Worm (Caenorhabditis elegans) whole organism, early embryonic: ENCODE data around the gene Y43F8B.11.

Source experiments
- B0310.2 ChIP-seq: sonication (generic microtip); optimal IDR thresholded peaks from 2 replicates; lab custom pipeline; 2016; ENCODE audit warnings: mild to moderate bottlenecking, missing genetic modification characterization, missing compliant biosample characterization
- ama-1 ChIP-seq: fragments of 150-350 bp; optimal IDR thresholded peaks from 2 replicates; lab custom pipeline; 2014
- ceh-13 ChIP-seq: fragments of 200-800 bp; sonication (Bioruptor generic); optimal IDR thresholded peaks from 2 replicates; lab custom pipeline; 2018; ENCODE audit warnings: mild to moderate bottlenecking, missing genetic modification characterization, missing compliant biosample characterization
- flt-1 ChIP-seq: fragments of 200-800 bp; sonication (Bioruptor generic); IDR thresholded peaks from 2 replicates; pipeline ENCODE4 v1.3.6; 2022; ENCODE audit warnings: missing genetic modification characterization, missing compliant biosample characterization
- hnd-1 ChIP-seq: sonication (generic microtip); optimal IDR thresholded peaks from 2 replicates; lab custom pipeline; 2016; ENCODE audit warnings: missing genetic modification characterization, missing compliant biosample characterization
- scrt-1 ChIP-seq: fragments of 200-800 bp; sonication (Bioruptor generic); IDR thresholded peaks from 2 replicates; pipeline ENCODE4 v1.3.6; 2022; ENCODE audit warnings: missing genetic modification characterization, missing compliant biosample characterization

DNA sequence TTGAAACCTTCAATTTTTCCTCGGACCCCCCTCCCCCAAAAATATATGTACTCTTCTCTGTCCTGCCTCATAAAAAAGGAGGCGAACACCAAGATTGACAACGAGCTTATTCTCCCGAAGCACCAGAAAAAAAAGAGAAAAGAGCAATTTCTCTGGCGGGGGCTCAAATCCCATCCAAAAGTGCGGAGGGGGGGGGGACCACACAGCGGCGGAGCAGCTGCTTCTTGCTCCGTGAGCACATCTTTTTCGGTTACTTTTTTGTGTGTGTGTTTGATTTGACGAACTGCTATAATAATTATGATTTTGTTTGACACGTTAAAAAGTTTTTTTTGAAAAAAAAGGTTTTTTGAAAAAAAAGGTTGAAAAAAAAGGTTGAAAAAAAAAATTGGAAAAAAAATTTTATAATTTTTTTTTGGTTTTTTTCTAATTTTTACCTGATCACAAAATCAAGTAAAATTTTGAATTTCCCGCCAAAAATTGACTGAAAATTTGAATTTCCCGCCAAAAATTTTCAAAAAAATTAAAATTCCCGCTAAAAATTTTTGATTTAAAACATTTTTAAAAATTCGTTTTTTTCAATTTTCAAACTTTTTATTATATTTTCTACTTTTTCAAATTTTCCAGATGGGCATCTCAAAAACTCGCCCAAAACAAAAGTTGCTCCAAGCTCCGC is 3.5 kb downstream of the Y43F8B.11 start, which contains the start of gene Y43F8B.10:
- TF ChIP-seq B0310.2 (tag; lab: Kevin White, UChicago) (no peak), hnd-1 (tag; lab: Kevin White, UChicago) (no peak), ceh-13 (GFP tag; lab: Kevin White, UChicago) (no peak), flt-1 (GFP tag; lab: Robert Waterston, UW) (no peak), ama-1 (no peak), scrt-1 (GFP tag; lab: Robert Waterston, UW) (no peak)
